Fruit fly (Drosophila melanogaster): Measurements from ENCODE around the gene CG34452.

CG34452 gene

dm6 chr3L:15684017-15684416 lies 3.7 kb downstream of the CG34452 start:
- no peak for TF ChIP-seq CG17801 (GFP tag; optimal IDR thresholded peaks at IDR 0.05; ENCODE audit: partially characterized antibody)

dm6 chr3L:15683345-15683922 lies 4.3 kb downstream of the CG34452 start, which contains the start of the genes CG7579 and Pgant8:
TSS of gene CG7579 (minus strand) at chr3L:15683445.
TSS of gene Pgant8 (plus strand) at chr3L:15683872.
- no peak for TF ChIP-seq CG17801 (GFP tag; optimal IDR thresholded peaks at IDR 0.05; ENCODE audit: partially characterized antibody)

dm6 chr3L:15679420-15679819 lies 8.3 kb downstream of the CG34452 start, which contains the start of gene CG7304:
TSS of gene CG7304 (plus strand) at chr3L:15679720.
- TF ChIP-seq CG17801 (GFP tag; optimal IDR thresholded peaks at IDR 0.05; ENCODE audit: partially characterized antibody): no peak

- TF ChIP-seq CG17801 (GFP tag; optimal IDR thresholded peaks at IDR 0.05; ENCODE audit: partially characterized antibody): no peak
Measured at dm6 chr3L:15678284-15678683, 9.4 kb downstream of the CG34452 start.

- TF ChIP-seq CG17801 (GFP tag; optimal IDR thresholded peaks at IDR 0.05; ENCODE audit: partially characterized antibody): no peak
Measured at dm6 chr3L:15677662-15678061, 10.0 kb downstream of the CG34452 start.

- no peak for TF ChIP-seq CG17801 (GFP tag; optimal IDR thresholded peaks at IDR 0.05; ENCODE audit: partially characterized antibody)
Measured at dm6 chr3L:15675111-15675510, 12.6 kb downstream of the CG34452 start.

- TF ChIP-seq CG17801 (GFP tag; optimal IDR thresholded peaks at IDR 0.05; ENCODE audit: partially characterized antibody): no peak
Measured at dm6 chr3L:15672800-15673199, 14.9 kb downstream of the CG34452 start.

- TF ChIP-seq CG17801 (GFP tag; optimal IDR thresholded peaks at IDR 0.05; ENCODE audit: partially characterized antibody): no peak
Measured at dm6 chr3L:15670455-15670854, 17.2 kb downstream of the CG34452 start.

- no peak for TF ChIP-seq CG17801 (GFP tag; optimal IDR thresholded peaks at IDR 0.05; ENCODE audit: partially characterized antibody)
Measured at dm6 chr3L:15669939-15670338, 17.8 kb downstream of the CG34452 start.

- TF ChIP-seq CG17801 (GFP tag; optimal IDR thresholded peaks at IDR 0.05; ENCODE audit: partially characterized antibody): no peak
Measured at dm6 chr3L:15665741-15666140, 22.0 kb downstream of the CG34452 start.

- no peak for TF ChIP-seq CG17801 (GFP tag; optimal IDR thresholded peaks at IDR 0.05; ENCODE audit: partially characterized antibody)
Measured at dm6 chr3L:15664199-15664794, 23.4 kb downstream of the CG34452 start.

- TF ChIP-seq CG17801 (GFP tag; optimal IDR thresholded peaks at IDR 0.05; ENCODE audit: partially characterized antibody): no peak
Measured at dm6 chr3L:15662510-15662909, 25.2 kb downstream of the CG34452 start.

dm6 chr3L:15661567-15661966 lies 26.1 kb downstream of the CG34452 start, which contains the start of gene CG43082:
TSS of gene CG43082 (plus strand) at chr3L:15661867.
- no peak for TF ChIP-seq CG17801 (GFP tag; optimal IDR thresholded peaks at IDR 0.05; ENCODE audit: partially characterized antibody)

dm6 chr3L:15660915-15661314 lies 26.8 kb downstream of the CG34452 start, which contains the start of the genes Eig71Ej and Eig71Ek:
TSS of gene Eig71Ej (minus strand) at chr3L:15661015.
TSS of gene Eig71Ek (plus strand) at chr3L:15661248.
- TF ChIP-seq CG17801 (GFP tag; optimal IDR thresholded peaks at IDR 0.05; ENCODE audit: partially characterized antibody): no peak

dm6 chr3L:15659341-15659740 lies 28.4 kb downstream of the CG34452 start, which contains the start of the genes Eig71Eh and Eig71Ei:
TSS of gene Eig71Eh (minus strand) at chr3L:15659441.
TSS of gene Eig71Ei (plus strand) at chr3L:15659707.
- TF ChIP-seq CG17801 (GFP tag; optimal IDR thresholded peaks at IDR 0.05; ENCODE audit: partially characterized antibody): no peak

- TF ChIP-seq CG17801 (GFP tag; optimal IDR thresholded peaks at IDR 0.05; ENCODE audit: partially characterized antibody): no peak
Measured at dm6 chr3L:15657290-15657689, 30.4 kb downstream of the CG34452 start, which contains the start of the genes Eig71Ef and Eig71Eg. TSS of gene Eig71Ef (minus strand) at chr3L:15657390. TSS of gene Eig71Eg (plus strand) at chr3L:15657628.
